Fruit fly (Drosophila melanogaster) whole organism, embryonic: Measurements from ENCODE around the gene HemK1.

Source experiments
- CG7271 ChIP-seq: fragments of 200-800 bp; sonication (Bioruptor generic); optimal IDR thresholded peaks from 2 replicates; lab custom pipeline; 2018; ENCODE audit warnings: missing biosample characterization, mild to moderate bottlenecking, missing genetic modification characterization, moderate library complexity
- CG8924 ChIP-seq: fragments of 200-800 bp; optimal IDR thresholded peaks from 3 replicates; lab custom pipeline; 2019; ENCODE audit warnings: missing biosample characterization, mild to moderate bottlenecking, missing genetic modification characterization, moderate library complexity
- Spps ChIP-seq: fragments of 200-800 bp; sonication (Bioruptor generic); optimal IDR thresholded peaks from 2 replicates; lab custom pipeline; 2018; ENCODE audit warnings: missing biosample characterization, mild to moderate bottlenecking, missing genetic modification characterization
- az2 ChIP-seq: fragments of 200-800 bp; sonication (Bioruptor generic); optimal IDR thresholded peaks from 3 replicates; lab custom pipeline; 2016; ENCODE audit warnings: missing biosample characterization, missing genetic modification characterization
- fru ChIP-seq: fragments of >200 bp; optimal IDR thresholded peaks from 2 replicates; lab custom pipeline; 2017

DNA sequence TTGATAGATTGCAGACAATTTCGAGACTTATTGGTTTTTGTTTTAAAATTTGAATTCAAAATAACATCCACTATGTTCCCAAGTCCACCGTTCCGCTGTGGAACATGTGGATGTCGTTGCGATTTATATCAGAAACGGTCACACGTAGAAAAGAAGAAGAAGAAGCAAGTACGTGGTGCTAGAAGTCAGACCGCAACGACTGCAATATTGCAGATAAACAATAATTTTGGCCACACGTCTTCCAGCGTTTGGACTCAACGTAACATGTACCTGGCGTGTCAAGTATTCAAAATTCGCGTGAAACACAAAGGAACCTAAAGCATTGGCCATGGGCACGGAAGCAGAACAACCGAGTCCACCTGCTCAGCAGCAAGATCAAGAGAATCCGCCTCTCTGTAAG lies 43.3 kb downstream of the HemK1 start, which contains the start of gene Fic:
- no peak for TF ChIP-seq fru (lab: Kevin White, UChicago)
- TF ChIP-seq Spps = no peak
- TF ChIP-seq az2 (GFP tag; lab: Kevin White, UChicago) = no peak
- TF ChIP-seq CG7271 (tag; lab: Kevin White, UChicago) = no peak
- TF ChIP-seq CG8924 (tag; lab: Kevin White, UChicago) = no peak
